Fruit fly (Drosophila melanogaster) whole organism: ENCODE measurements around the gene CG9222.

Experiments
- Dll ChIP-seq: fragments of >200 bp; optimal IDR thresholded peaks from 2 replicates; lab custom pipeline; 2017
- EcR ChIP-seq, 2 experiments: fragments of >200 bp; optimal IDR thresholded peaks; 2 replicates each; lab custom pipeline; 2017; ENCODE audit warnings: missing biosample characterization in 2 of 2, missing genetic modification characterization in 2 of 2, missing genetic modification reagents in 2 of 2
- psq ChIP-seq: fragments of >200 bp; optimal IDR thresholded peaks from 2 replicates; lab custom pipeline; 2017

- no peak for TF ChIP-seq psq (lab: Kevin White, UChicago)
- no peak for TF ChIP-seq EcR (GFP tag; optimal IDR thresholded peaks at IDR 0.05; lab: Kevin White, UChicago)
- no peak for TF ChIP-seq Dll (lab: Kevin White, UChicago)
Measured at dm6 chr2L:6110781-6111180, 20.0 kb upstream of the CG9222 start.
